Fruit fly (Drosophila melanogaster) whole organism, pupa: ENCODE results near the gene Pka-C3.

Source experiments
- CG10348 ChIP-seq: fragments of 200-800 bp; sonication (Bioruptor generic); IDR thresholded peaks from 2 replicates; pipeline ENCODE4 v1.3.6; 2022; ENCODE audit warnings: missing biosample characterization, missing genetic modification characterization
- CG12605 ChIP-seq: fragments of 200-800 bp; sonication (Bioruptor generic); IDR thresholded peaks from 2 replicates; pipeline ENCODE4 v1.3.6; 2022; ENCODE audit warnings: missing biosample characterization, missing genetic modification characterization
- CG13204 ChIP-seq: fragments of 200-800 bp; sonication (Bioruptor generic); optimal IDR thresholded peaks from 2 replicates; lab custom pipeline; 2018; ENCODE audit warnings: missing biosample characterization, mild to moderate bottlenecking, missing genetic modification characterization, moderate library complexity
- CG14655 ChIP-seq: fragments of 200-800 bp; sonication (Bioruptor generic); optimal IDR thresholded peaks from 3 replicates; lab custom pipeline; 2017; ENCODE audit warnings: mild to moderate bottlenecking, missing biosample characterization, missing genetic modification reagents, missing genetic modification characterization
- CG15710 ChIP-seq: fragments of 200-800 bp; sonication (Bioruptor generic); optimal IDR thresholded peaks from 2 replicates; lab custom pipeline; 2018; ENCODE audit warnings: missing biosample characterization, mild to moderate bottlenecking, missing genetic modification characterization, moderate library complexity
- CG17806 ChIP-seq: fragments of 200-800 bp; sonication (Bioruptor generic); optimal IDR thresholded peaks from 2 replicates; lab custom pipeline; 2018; ENCODE audit warnings: missing biosample characterization, mild to moderate bottlenecking, missing genetic modification characterization, moderate library complexity
- CG32121 ChIP-seq: fragments of 200-800 bp; sonication (Bioruptor generic); IDR thresholded peaks from 2 replicates; pipeline ENCODE4 v1.3.6; 2022; ENCODE audit warnings: missing biosample characterization, missing genetic modification characterization
- CG34367 ChIP-seq: fragments of 200-800 bp; sonication (Bioruptor generic); optimal IDR thresholded peaks from 2 replicates; lab custom pipeline; 2018; ENCODE audit warnings: missing biosample characterization, mild to moderate bottlenecking, missing genetic modification characterization
- CG4496 ChIP-seq: fragments of 200-800 bp; sonication (Bioruptor generic); IDR thresholded peaks from 3 replicates; pipeline ENCODE4 v1.3.6; 2022; ENCODE audit warnings: missing biosample characterization, missing genetic modification characterization
- CG8159 ChIP-seq: fragments of 200-800 bp; sonication (Bioruptor generic); optimal IDR thresholded peaks from 3 replicates; lab custom pipeline; 2018; ENCODE audit warnings: missing biosample characterization, mild to moderate bottlenecking, missing genetic modification characterization, moderate library complexity
- CG8301 ChIP-seq: fragments of 200-800 bp; sonication (Bioruptor generic); optimal IDR thresholded peaks from 2 replicates; lab custom pipeline; 2018; ENCODE audit warnings: missing biosample characterization, mild to moderate bottlenecking, missing genetic modification characterization
- CG9948 ChIP-seq: fragments of 200-800 bp; sonication (Bioruptor generic); optimal IDR thresholded peaks from 2 replicates; lab custom pipeline; 2018; ENCODE audit warnings: missing biosample characterization, mild to moderate bottlenecking, missing genetic modification characterization, moderate library complexity
- D1 ChIP-seq: fragments of 200-800 bp; sonication (Bioruptor generic); optimal IDR thresholded peaks from 2 replicates; lab custom pipeline; 2018; ENCODE audit warnings: missing biosample characterization, mild to moderate bottlenecking, missing genetic modification characterization, moderate library complexity
- EcR ChIP-seq: fragments of 200-800 bp; sonication (Bioruptor generic); optimal IDR thresholded peaks from 3 replicates; lab custom pipeline; 2019; ENCODE audit warnings: missing biosample characterization, missing genetic modification characterization, mild to moderate bottlenecking, moderate library complexity, missing genetic modification reagents
- Ets98B ChIP-seq: fragments of 200-800 bp; sonication (Bioruptor generic); IDR thresholded peaks from 2 replicates; pipeline ENCODE4 v1.3.6; 2022; ENCODE audit warnings: missing biosample characterization, missing genetic modification characterization
- Pif1A ChIP-seq: fragments of 200-800 bp; sonication (Bioruptor generic); optimal IDR thresholded peaks from 3 replicates; lab custom pipeline; 2016; ENCODE audit warnings: missing biosample characterization, missing genetic modification characterization
- Pif1B ChIP-seq: fragments of 200-800 bp; sonication (Bioruptor generic); optimal IDR thresholded peaks from 3 replicates; lab custom pipeline; 2016; ENCODE audit warnings: missing biosample characterization, missing genetic modification characterization
- Snoo ChIP-seq: fragments of 200-800 bp; sonication (Bioruptor generic); optimal IDR thresholded peaks from 3 replicates; lab custom pipeline; 2017; ENCODE audit warnings: missing biosample characterization, mild to moderate bottlenecking, missing genetic modification characterization, inconsistent platforms
- fd96Ca ChIP-seq: fragments of 200-800 bp; sonication (Bioruptor generic); IDR thresholded peaks from 3 replicates; pipeline ENCODE4 v1.3.6; 2022; ENCODE audit warnings: missing biosample characterization, missing genetic modification characterization
- gl ChIP-seq: fragments of 200-800 bp; sonication (Bioruptor generic); optimal IDR thresholded peaks from 2 replicates; lab custom pipeline; 2018; ENCODE audit warnings: missing biosample characterization, mild to moderate bottlenecking, missing genetic modification characterization
- rn ChIP-seq: fragments of 200-800 bp; sonication (Bioruptor generic); IDR thresholded peaks from 2 replicates; pipeline ENCODE4 v1.3.6; 2022; ENCODE audit warnings: missing biosample characterization, missing genetic modification characterization

The Pka-C3 gene

dm6 chr3L:15924319-15924718, 30.3 kb downstream of the Pka-C3 start:
- TF ChIP-seq Snoo (tag; lab: Kevin White, UChicago) = no peak
- TF ChIP-seq CG8301 (tag; lab: Kevin White, UChicago) = no peak
- TF ChIP-seq CG10348 (GFP tag; lab: Robert Waterston, UW) = no peak
- no peak for TF ChIP-seq CG8159 (tag; lab: Kevin White, UChicago)
- no peak for TF ChIP-seq CG12605 (GFP tag; lab: Robert Waterston, UW)
- no peak for TF ChIP-seq fd96Ca (GFP tag; lab: Robert Waterston, UW)
- TF ChIP-seq gl = no peak
- no peak for TF ChIP-seq Pif1A (GFP tag; lab: Kevin White, UChicago)
- no peak for TF ChIP-seq Ets98B (GFP tag; lab: Robert Waterston, UW)
- TF ChIP-seq CG9948 = no peak
- no peak for TF ChIP-seq CG13204 (GFP tag; lab: Kevin White, UChicago)

DNA sequence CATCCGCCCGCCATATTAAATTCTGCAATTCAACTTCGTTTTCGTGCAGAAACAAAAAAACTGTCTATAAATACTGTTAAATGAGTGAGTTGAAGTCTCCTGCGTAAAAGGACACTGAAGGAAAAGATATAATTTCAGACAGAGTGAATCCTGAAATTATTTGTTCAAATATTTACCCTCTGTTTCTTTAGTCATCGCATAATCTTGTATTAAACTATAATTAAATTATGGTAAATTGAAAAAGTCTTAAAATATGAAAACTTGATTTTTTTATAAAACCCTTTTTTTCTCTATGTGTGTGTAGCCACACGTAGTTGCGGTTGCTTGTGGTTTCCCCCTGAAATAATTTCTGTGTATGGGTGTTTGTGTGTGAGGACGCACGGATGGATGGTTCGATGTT, 31.2 kb downstream of the Pka-C3 start:
- TF ChIP-seq CG17806 (tag; lab: Kevin White, UChicago) = peak; percentile 14
- peak; percentile 14 for TF ChIP-seq Pif1A (GFP tag; lab: Kevin White, UChicago)
- no peak for TF ChIP-seq Pif1B (GFP tag; lab: Kevin White, UChicago)
- TF ChIP-seq CG8159 (tag; lab: Kevin White, UChicago) = peak; percentile 50
- no peak for TF ChIP-seq CG9948
- TF ChIP-seq CG15710 (tag; lab: Kevin White, UChicago) = peak; percentile 33

DNA sequence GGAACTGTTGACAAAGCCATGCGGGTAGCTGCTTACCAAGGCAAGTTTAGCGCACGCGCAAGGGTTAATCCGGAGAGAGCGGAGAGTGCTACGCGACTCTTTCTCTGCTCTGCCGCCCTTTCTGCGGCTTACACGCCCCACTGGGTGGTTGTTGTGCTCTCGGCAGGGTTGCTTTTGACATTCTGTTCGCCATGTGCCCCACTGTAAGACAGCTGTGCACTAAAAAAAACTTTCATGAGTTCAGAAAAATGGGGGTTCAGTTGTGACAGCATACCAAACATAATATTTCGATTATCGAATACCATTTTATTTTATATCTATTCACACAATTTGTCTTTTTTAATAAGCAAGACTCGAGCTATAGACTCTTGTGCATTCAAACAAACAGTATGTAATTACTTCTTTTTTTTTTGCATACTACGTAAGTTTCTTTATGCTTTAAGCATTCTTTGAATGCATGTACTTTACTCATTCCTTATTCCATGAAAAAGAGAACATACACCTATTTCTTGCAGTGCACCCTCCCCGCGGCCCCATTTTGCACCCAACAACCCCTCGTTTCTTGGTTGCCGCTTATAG, 33.5 kb downstream of the Pka-C3 start:
- TF ChIP-seq CG10348 (GFP tag; lab: Robert Waterston, UW) (no peak), CG32121 (GFP tag; lab: Robert Waterston, UW) (no peak), CG8159 (tag; lab: Kevin White, UChicago) (peak; percentile 62), CG4496 (no peak), gl (no peak), fd96Ca (GFP tag; lab: Robert Waterston, UW) (no peak), CG15710 (tag; lab: Kevin White, UChicago) (peak; percentile 44), CG13204 (GFP tag; lab: Kevin White, UChicago) (no peak), D1 (tag; lab: Kevin White, UChicago) (no peak), CG14655 (peak; percentile 49), CG12605 (GFP tag; lab: Robert Waterston, UW) (no peak), Pif1B (GFP tag; lab: Kevin White, UChicago) (no peak), EcR (GFP tag; lab: Kevin White, UChicago) (no peak), Ets98B (GFP tag; lab: Robert Waterston, UW) (no peak), rn (GFP tag; lab: Robert Waterston, UW) (0 out of 2 replicates have a peak, but pooled peaks have one; percentile 16), Pif1A (GFP tag; lab: Kevin White, UChicago) (peak; percentile 23), CG17806 (tag; lab: Kevin White, UChicago) (no peak), CG34367 (tag; lab: Kevin White, UChicago) (peak; percentile 4), CG8301 (tag; lab: Kevin White, UChicago) (peak; percentile 24), CG9948 (peak; percentile 19), Snoo (tag; lab: Kevin White, UChicago) (no peak)

DNA sequence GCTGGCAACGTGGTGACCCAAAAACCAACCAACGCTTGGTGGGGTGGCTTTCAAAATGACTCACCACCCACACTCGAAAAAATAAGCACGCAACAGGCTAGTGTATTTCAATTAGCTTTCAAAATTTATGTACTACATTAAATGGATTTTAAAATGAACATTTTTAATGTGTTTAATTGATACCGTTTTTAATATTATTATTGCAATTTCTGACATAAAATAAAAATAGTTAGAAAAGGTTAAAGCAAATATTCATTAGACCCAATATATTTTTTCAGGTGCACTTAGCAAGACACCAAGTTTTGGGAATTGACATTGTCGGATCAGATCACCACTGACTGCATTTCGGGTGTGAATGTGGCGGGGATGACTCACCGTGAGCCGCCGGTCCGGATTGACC, 48.3 kb downstream of the Pka-C3 start:
- no peak for TF ChIP-seq CG8301 (tag; lab: Kevin White, UChicago)
- TF ChIP-seq CG8159 (tag; lab: Kevin White, UChicago) = no peak
- no peak for TF ChIP-seq fd96Ca (GFP tag; lab: Robert Waterston, UW)
- no peak for TF ChIP-seq CG14655
- no peak for TF ChIP-seq Pif1B (GFP tag; lab: Kevin White, UChicago)
- TF ChIP-seq, all 21 proteins: peak for 0

dm6 chr3L:15898952-15899351, 55.6 kb downstream of the Pka-C3 start, which contains the start of gene pHCl-1:
Gene pHCl-1, minus strand, starts transcription at chr3L:15899029.
- TF ChIP-seq EcR (GFP tag; lab: Kevin White, UChicago) (no peak), CG17806 (tag; lab: Kevin White, UChicago) (no peak)

- TF ChIP-seq Ets98B (GFP tag; lab: Robert Waterston, UW) (no peak), CG9948 (no peak), Pif1A (GFP tag; lab: Kevin White, UChicago) (no peak), gl (no peak), EcR (GFP tag; lab: Kevin White, UChicago) (no peak), CG34367 (tag; lab: Kevin White, UChicago) (no peak), fd96Ca (GFP tag; lab: Robert Waterston, UW) (no peak), CG12605 (GFP tag; lab: Robert Waterston, UW) (no peak), CG4496 (no peak), rn (GFP tag; lab: Robert Waterston, UW) (no peak), CG13204 (GFP tag; lab: Kevin White, UChicago) (no peak), CG10348 (GFP tag; lab: Robert Waterston, UW) (no peak), CG15710 (tag; lab: Kevin White, UChicago) (no peak), CG14655 (no peak), D1 (tag; lab: Kevin White, UChicago) (no peak), CG8301 (tag; lab: Kevin White, UChicago) (no peak), Pif1B (GFP tag; lab: Kevin White, UChicago) (no peak), CG8159 (tag; lab: Kevin White, UChicago) (no peak), CG17806 (tag; lab: Kevin White, UChicago) (no peak)
Measured at dm6 chr3L:15893490-15893889, 61.1 kb downstream of the Pka-C3 start.
